Fruit fly (Drosophila melanogaster): Measurements from ENCODE around the gene Grx3.

Grx3 gene

DNA sequence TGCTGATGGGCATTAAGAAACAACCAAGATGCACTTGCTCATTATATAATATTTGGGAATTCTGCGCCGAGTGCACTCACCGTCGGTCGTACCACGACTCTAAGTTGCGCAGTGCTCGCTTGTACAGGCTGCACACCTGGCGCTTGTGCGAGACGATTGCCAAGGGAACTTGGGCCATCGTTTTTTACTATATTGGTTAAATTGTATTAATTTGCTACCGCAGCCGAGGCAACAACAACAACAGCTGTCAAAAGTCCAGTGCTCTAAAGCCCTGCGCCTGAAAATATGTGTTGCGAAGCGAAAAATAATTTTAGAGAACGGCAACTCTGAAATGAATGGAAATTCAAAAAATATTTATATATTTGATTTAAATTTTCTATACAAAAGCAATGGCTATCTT lies 4.5 kb downstream of the Grx3 start, which contains the start of gene ND-B22 (continued):
- no peak for TF ChIP-seq CG12104 (GFP tag; optimal IDR thresholded peaks at IDR 0.05)
- no peak for TF ChIP-seq ttk (GFP tag; IDR thresholded peaks at IDR 0.05)
- TF ChIP-seq nau (GFP tag; optimal IDR thresholded peaks at IDR 0.05): peak; percentile 32
- TF ChIP-seq CG16863 (GFP tag; optimal IDR thresholded peaks at IDR 0.05): no peak
- peak; percentile 24 for TF ChIP-seq PHDP (tag; optimal IDR thresholded peaks at IDR 0.05)
- peak; percentile 32 for TF ChIP-seq CG17802 (tag; optimal IDR thresholded peaks at IDR 0.05)
- TF ChIP-seq B-H2 (GFP tag; optimal IDR thresholded peaks at IDR 0.05): peak; percentile 88
- TF ChIP-seq Elba2 (GFP tag; optimal IDR thresholded peaks at IDR 0.05): no peak
- TF ChIP-seq mirr (GFP tag; optimal IDR thresholded peaks at IDR 0.05): no peak
- TF ChIP-seq corto (GFP tag; optimal IDR thresholded peaks at IDR 0.05): no peak
- TF ChIP-seq CG12236 (GFP tag; optimal IDR thresholded peaks at IDR 0.05): no peak
- TF ChIP-seq bowl (GFP tag; IDR thresholded peaks at IDR 0.05): no peak
- TF ChIP-seq Doc2 (GFP tag; IDR thresholded peaks at IDR 0.05): no peak
- peak; percentile 46 for TF ChIP-seq ind (GFP tag; optimal IDR thresholded peaks at IDR 0.05)
- TF ChIP-seq CG4707 (GFP tag; optimal IDR thresholded peaks at IDR 0.05): no peak
- no peak for TF ChIP-seq exex (tag; optimal IDR thresholded peaks at IDR 0.05)
- TF ChIP-seq CG3163 (GFP tag; optimal IDR thresholded peaks at IDR 0.05): no peak
- TF ChIP-seq gcm (GFP tag; optimal IDR thresholded peaks at IDR 0.05): no peak
- TF ChIP-seq aop (GFP tag; IDR thresholded peaks at IDR 0.05): no peak
- TF ChIP-seq CG18599 (GFP tag; optimal IDR thresholded peaks at IDR 0.05): peak; percentile 51
- TF ChIP-seq GATAe (GFP tag; conservative IDR thresholded peaks at IDR 0.05): no peak
- TF ChIP-seq CG13424 (tag; optimal IDR thresholded peaks at IDR 0.05): no peak
- peak; percentile 88 for TF ChIP-seq Dp (GFP tag; optimal IDR thresholded peaks at IDR 0.05)
- no peak for TF ChIP-seq Oaz (GFP tag; IDR thresholded peaks at IDR 0.05)
- TF ChIP-seq CG4617 (GFP tag; optimal IDR thresholded peaks at IDR 0.05; ENCODE audit: borderline replicate concordance): peak; percentile 87
- TF ChIP-seq chm (GFP tag; IDR thresholded peaks at IDR 0.05): no peak
- TF ChIP-seq Lhr (GFP tag; optimal IDR thresholded peaks at IDR 0.05): peak; percentile 34
- TF ChIP-seq CG12391 (tag; optimal IDR thresholded peaks at IDR 0.05): peak; percentile 18
- peak; percentile 19 for TF ChIP-seq Fer2 (tag; optimal IDR thresholded peaks at IDR 0.05)
- no peak for TF ChIP-seq kah (GFP tag; optimal IDR thresholded peaks at IDR 0.05)
- TF ChIP-seq CG14014 (GFP tag; IDR thresholded peaks at IDR 0.05): peak; percentile 21; the same call in 1 of the 2 replicates
- TF ChIP-seq schlank (tag; optimal IDR thresholded peaks at IDR 0.05): no peak
- TF ChIP-seq Sox100B (GFP tag; optimal IDR thresholded peaks at IDR 0.05): no peak
- TF ChIP-seq CG6791 (GFP tag; IDR thresholded peaks at IDR 0.05; ENCODE audit: partially characterized antibody): 0 out of 3 replicates have a peak, but pooled peaks have one; percentile 41
- no peak for TF ChIP-seq TFAM (GFP tag; optimal IDR thresholded peaks at IDR 0.05)
- peak; percentile 56 for TF ChIP-seq CG3281 (GFP tag; optimal IDR thresholded peaks at IDR 0.05)
- TF ChIP-seq scrt (GFP tag; optimal IDR thresholded peaks at IDR 0.05): peak; percentile 24
- TF ChIP-seq CG9932 (GFP tag; IDR thresholded peaks at IDR 0.05): peak; percentile 70
- TF ChIP-seq CG15696 (tag; optimal IDR thresholded peaks at IDR 0.05): no peak
- peak; percentile 46 for TF ChIP-seq tin (GFP tag; optimal IDR thresholded peaks at IDR 0.05)
- no peak for TF ChIP-seq CG12219 (GFP tag; optimal IDR thresholded peaks at IDR 0.05)
- TF ChIP-seq dimm (GFP tag; IDR thresholded peaks at IDR 0.05): no peak
- no peak for TF ChIP-seq Lpt (GFP tag; optimal IDR thresholded peaks at IDR 0.05)
- peak; percentile 35 for TF ChIP-seq Rx (GFP tag; IDR thresholded peaks at IDR 0.05)
- TF ChIP-seq org-1 (GFP tag; optimal IDR thresholded peaks at IDR 0.05): no peak
- TF ChIP-seq Nf-YB (GFP tag; optimal IDR thresholded peaks at IDR 0.05): no peak
- TF ChIP-seq CG14441 (GFP tag; IDR thresholded peaks at IDR 0.05): no peak
- no peak; the same call in 1 of the 2 replicates for TF ChIP-seq NFAT (GFP tag; IDR thresholded peaks at IDR 0.05)
- TF ChIP-seq CG7786 (GFP tag; optimal IDR thresholded peaks at IDR 0.05): peak; percentile 5
- no peak for TF ChIP-seq gsb-n (tag; optimal IDR thresholded peaks at IDR 0.05)
- TF ChIP-seq nom (GFP tag; optimal IDR thresholded peaks at IDR 0.05): peak; percentile 37
